Worm (Caenorhabditis elegans) whole organism, L4 larva: ENCODE data around the gene Y38E10A.17.
A peak's percentile ranks its signal among the peaks of the same experiment; 100 is the strongest.

Experiments
- D1046.2 ChIP-seq: fragments of 200-800 bp; sonication (Bioruptor generic); IDR thresholded peaks from 2 replicates; pipeline ENCODE4 v1.3.6; 2022; ENCODE audit warnings: missing genetic modification characterization, missing compliant biosample characterization
- F26F4.8 ChIP-seq: fragments of 200-800 bp; sonication (Bioruptor generic); conservative IDR thresholded peaks from 2 replicates; pipeline ENCODE4 v1.3.6; 2022; ENCODE audit warnings: missing genetic modification characterization, missing compliant biosample characterization
- F37D6.2 ChIP-seq: sonication (generic microtip); optimal IDR thresholded peaks from 2 replicates; lab custom pipeline; 2016; ENCODE audit warnings: mild to moderate bottlenecking, missing genetic modification characterization, missing compliant biosample characterization
- Y105C5A.15 ChIP-seq: fragments of 200-800 bp; sonication (Bioruptor generic); IDR thresholded peaks from 2 replicates; pipeline ENCODE4 v1.3.6; 2022; ENCODE audit warnings: missing genetic modification characterization, missing compliant biosample characterization
- Y48G9A.11 ChIP-seq: fragments of 200-800 bp; sonication (Bioruptor generic); IDR thresholded peaks from 2 replicates; pipeline ENCODE4 v1.3.6; 2022; ENCODE audit warnings: missing genetic modification reagents, missing genetic modification characterization, missing compliant biosample characterization
- Y75B8A.6 ChIP-seq: fragments of 200-800 bp; sonication (Bioruptor generic); IDR thresholded peaks from 2 replicates; pipeline ENCODE4 v1.3.6; 2022; ENCODE audit warnings: missing genetic modification reagents, missing genetic modification characterization, missing compliant biosample characterization
- aha-1 ChIP-seq: fragments of 150-350 bp; peaks from one replicate; lab custom pipeline; 2014; ENCODE audit warnings: missing biosample characterization, missing genetic modification characterization
- dmd-9 ChIP-seq: fragments of 200-800 bp; sonication (Bioruptor generic); IDR thresholded peaks from 2 replicates; pipeline ENCODE4 v1.3.6; 2022; ENCODE audit warnings: missing genetic modification reagents, missing genetic modification characterization, missing compliant biosample characterization
- duxl-1 ChIP-seq: sonication (generic microtip); optimal IDR thresholded peaks from 2 replicates; lab custom pipeline; 2016; ENCODE audit warnings: mild to moderate bottlenecking, missing genetic modification characterization, moderate library complexity, missing compliant biosample characterization; ENCODE audit not compliant: poor library complexity
- egl-43 ChIP-seq: fragments of 200-800 bp; sonication (Bioruptor generic); IDR thresholded peaks from 2 replicates; pipeline ENCODE4 v1.3.6; 2022; ENCODE audit warnings: missing genetic modification reagents, missing genetic modification characterization, missing compliant biosample characterization
- fkh-10 ChIP-seq: fragments of 150-350 bp; optimal IDR thresholded peaks from 2 replicates; lab custom pipeline; 2014; ENCODE audit warnings: missing biosample characterization, missing genetic modification reagents, missing genetic modification characterization
- hmg-1.1 ChIP-seq: fragments of 200-800 bp; sonication (Bioruptor generic); IDR thresholded peaks from 2 replicates; pipeline ENCODE4 v1.3.6; 2022; ENCODE audit warnings: missing genetic modification reagents, missing genetic modification characterization, missing compliant biosample characterization
- lim-7 ChIP-seq: fragments of 200-800 bp; sonication (Bioruptor generic); IDR thresholded peaks from 2 replicates; pipeline ENCODE4 v1.3.6; 2022; ENCODE audit warnings: missing genetic modification characterization, missing compliant biosample characterization
- lin-13 ChIP-seq: fragments of 150-350 bp; optimal IDR thresholded peaks from 2 replicates; lab custom pipeline; 2014; ENCODE audit warnings: missing biosample characterization, missing genetic modification reagents, missing genetic modification characterization
- lin-15B ChIP-seq: fragments of 150-350 bp; sonication (generic microtip); optimal IDR thresholded peaks from 3 replicates; lab custom pipeline; 2014; ENCODE audit warnings: missing biosample characterization, missing genetic modification characterization
- lin-38 ChIP-seq: fragments of 200-800 bp; sonication (Bioruptor generic); IDR thresholded peaks from 2 replicates; pipeline ENCODE4 v1.3.6; 2022; ENCODE audit warnings: missing genetic modification reagents, missing genetic modification characterization, missing compliant biosample characterization
- lir-3 ChIP-seq: sonication (generic microtip); optimal IDR thresholded peaks from 2 replicates; lab custom pipeline; 2016; ENCODE audit warnings: mild to moderate bottlenecking, missing genetic modification characterization, missing compliant biosample characterization
- lsy-2 ChIP-seq, 2 experiments: fragments of 150-350 bp in 1 of 2; sonication (generic microtip) in 1 of 2; optimal IDR thresholded peaks; 2 replicates each; lab custom pipeline; 2014 to 2017; ENCODE audit warnings: missing biosample characterization in 2 of 2, missing genetic modification characterization in 2 of 2
- madf-9 ChIP-seq: fragments of 200-800 bp; sonication (Bioruptor generic); conservative IDR thresholded peaks from 2 replicates; pipeline ENCODE4 v1.3.6; 2022; ENCODE audit warnings: missing genetic modification reagents, missing genetic modification characterization, missing compliant biosample characterization
- mdl-1 ChIP-seq, 2 experiments: fragments of 150-350 bp in 1 of 2; sonication (generic microtip) in 1 of 2; optimal IDR thresholded peaks; 2 replicates each; lab custom pipeline; 2014 to 2017; ENCODE audit warnings: missing biosample characterization in 2 of 2, missing genetic modification characterization in 2 of 2
- mep-1 ChIP-seq: fragments of 150-350 bp; sonication (generic microtip); optimal IDR thresholded peaks from 3 replicates; lab custom pipeline; 2014; ENCODE audit warnings: missing biosample characterization, missing genetic modification characterization
- mes-2 ChIP-seq: sonication (generic microtip); optimal IDR thresholded peaks from 2 replicates; lab custom pipeline; 2016; ENCODE audit warnings: missing genotype, mild to moderate bottlenecking, missing genetic modification characterization, missing compliant biosample characterization; ENCODE audit not compliant: poor library complexity, severe bottlenecking
- pha-4 ChIP-seq, 2 experiments: fragments of 150-350 bp in 1 of 2; fragments of 200-800 bp in 1 of 2; sonication (Bioruptor generic) in 1 of 2; IDR thresholded peaks in 1 of 2; optimal IDR thresholded peaks in 1 of 2; 2 replicates each; pipeline versions ENCODE4 v1.3.6 to Lab custom; 2014 to 2022; ENCODE audit warnings: missing genetic modification characterization in 2 of 2, missing genetic modification reagents in 2 of 2, missing biosample characterization in 1 of 2, missing compliant biosample characterization in 1 of 2
- rbr-2 ChIP-seq: sonication (generic microtip); optimal IDR thresholded peaks from 2 replicates; lab custom pipeline; 2016; ENCODE audit warnings: missing genotype, missing genetic modification characterization, missing compliant biosample characterization
- sdz-12 ChIP-seq: fragments of 200-800 bp; sonication (Bioruptor generic); optimal IDR thresholded peaks from 2 replicates; lab custom pipeline; 2018; ENCODE audit warnings: mild to moderate bottlenecking, missing genetic modification characterization, missing compliant biosample characterization
- set-16 ChIP-seq: fragments of 200-800 bp; sonication (Bioruptor generic); IDR thresholded peaks from 2 replicates; pipeline ENCODE4 v1.3.6; 2022; ENCODE audit warnings: missing genetic modification reagents, missing genetic modification characterization, missing compliant biosample characterization
- snpc-4 ChIP-seq: fragments of 150-350 bp; optimal IDR thresholded peaks from 2 replicates; lab custom pipeline; 2014; ENCODE audit warnings: missing biosample characterization, missing genetic modification characterization
- tra-1 ChIP-seq: fragments of 200-800 bp; sonication (Bioruptor generic); IDR thresholded peaks from 2 replicates; pipeline ENCODE4 v1.3.6; 2022; ENCODE audit warnings: missing genetic modification reagents, missing genetic modification characterization, missing compliant biosample characterization
- unc-62 ChIP-seq, 3 experiments: fragments of 150-350 bp in 1 of 3; sonication (generic microtip); optimal IDR thresholded peaks in 2 of 3; peaks in 1 of 3; 1 replicate in 1 of 3; 2 replicates in 2 of 3; lab custom pipeline; 2014 to 2017; ENCODE audit warnings: missing biosample characterization in 3 of 3, missing genetic modification characterization in 3 of 3, missing genetic modification reagents in 3 of 3, missing genotype in 1 of 3
- zip-2 ChIP-seq: fragments of 150-350 bp; optimal IDR thresholded peaks from 2 replicates; lab custom pipeline; 2014; ENCODE audit warnings: missing biosample characterization, missing genetic modification characterization

The Y38E10A.17 gene

ce11 chrII:12668874-12669273 lies 34.3 kb upstream of the Y38E10A.17 start:
- TF ChIP-seq lim-7 (GFP tag; lab: Robert Waterston, UW) (no peak), set-16 (GFP tag; lab: Robert Waterston, UW) (peak; percentile 44; the same call in 1 of the 2 replicates)

- peak; percentile 67; the same call in 1 of the 2 replicates for TF ChIP-seq Y48G9A.11 (GFP tag; lab: Robert Waterston, UW)
- TF ChIP-seq sdz-12 (GFP tag; lab: Kevin White, UChicago): no peak
- TF ChIP-seq lin-38: peak; percentile 19; the same call in 1 of the 2 replicates
- TF ChIP-seq D1046.2 (GFP tag; lab: Robert Waterston, UW): 0 out of 2 replicates have a peak, but pooled peaks have one; percentile 60
- no peak for TF ChIP-seq mdl-1 (tag; optimal IDR thresholded peaks at IDR 0.05; lab: Kevin White, UChicago)
- TF ChIP-seq lim-7 (GFP tag; lab: Robert Waterston, UW): no peak
- 0 out of 2 replicates have a peak, but pooled peaks have one; percentile 38 for TF ChIP-seq egl-43 (GFP tag; lab: Robert Waterston, UW)
- TF ChIP-seq lin-13 (GFP tag; lab: Kevin White, UChicago): peak; percentile 13
- no peak for TF ChIP-seq hmg-1.1 (GFP tag; lab: Robert Waterston, UW)
- TF ChIP-seq dmd-9 (GFP tag; lab: Robert Waterston, UW): 0 out of 2 replicates have a peak, but pooled peaks have one; percentile 53
- no peak for TF ChIP-seq lsy-2 (tag; optimal IDR thresholded peaks at IDR 0.05; lab: Kevin White, UChicago)
- TF ChIP-seq duxl-1 (tag; lab: Kevin White, UChicago): no peak
- TF ChIP-seq set-16 (GFP tag; lab: Robert Waterston, UW): peak; percentile 46; the same call in 1 of the 2 replicates
- TF ChIP-seq mes-2 (tag; lab: Kevin White, UChicago): peak; percentile 14
- peak; percentile 6; the same call in 1 of the 2 replicates for TF ChIP-seq tra-1 (GFP tag; lab: Robert Waterston, UW)
- no peak for TF ChIP-seq fkh-10
Measured at ce11 chrII:12668148-12668547, 33.5 kb upstream of the Y38E10A.17 start.

- TF ChIP-seq Y48G9A.11 (GFP tag; lab: Robert Waterston, UW): 0 out of 2 replicates have a peak, but pooled peaks have one; percentile 50
- TF ChIP-seq tra-1 (GFP tag; lab: Robert Waterston, UW): peak; percentile 91
- TF ChIP-seq pha-4 (GFP tag; IDR thresholded peaks at IDR 0.05; lab: Robert Waterston, UW): no peak
- TF ChIP-seq pha-4 (tag; optimal IDR thresholded peaks at IDR 0.05; lab: Kevin White, UChicago): no peak
- peak; percentile 52; the same call in 1 of the 2 replicates for TF ChIP-seq set-16 (GFP tag; lab: Robert Waterston, UW)
- TF ChIP-seq F26F4.8 (GFP tag; lab: Robert Waterston, UW): no peak
- peak; percentile 62 for TF ChIP-seq aha-1 (tag; lab: Kevin White, UChicago)
- 0 out of 2 replicates have a peak, but pooled peaks have one; percentile 24 for TF ChIP-seq madf-9
- peak; percentile 24 for TF ChIP-seq lin-13 (GFP tag; lab: Kevin White, UChicago)
- TF ChIP-seq, all 104 proteins: peak for 6
Measured at ce11 chrII:12666042-12666441, 31.4 kb upstream of the Y38E10A.17 start.

ce11 chrII:12665019-12665418 lies 30.4 kb upstream of the Y38E10A.17 start:
- TF ChIP-seq lin-15B (tag; lab: Kevin White, UChicago) (no peak), snpc-4 (tag; lab: Kevin White, UChicago) (no peak), zip-2 (tag; lab: Kevin White, UChicago) (no peak), set-16 (GFP tag; lab: Robert Waterston, UW) (0 out of 2 replicates have a peak, but pooled peaks have one; percentile 23), Y105C5A.15 (no peak), D1046.2 (GFP tag; lab: Robert Waterston, UW) (0 out of 2 replicates have a peak, but pooled peaks have one; percentile 5), hmg-1.1 (GFP tag; lab: Robert Waterston, UW) (peak; percentile 63), F37D6.2 (tag; lab: Kevin White, UChicago) (peak; percentile 30), egl-43 (GFP tag; lab: Robert Waterston, UW) (no peak), lir-3 (tag; lab: Kevin White, UChicago) (no peak)

- TF ChIP-seq Y75B8A.6 (GFP tag; lab: Robert Waterston, UW) (no peak), rbr-2 (peak; percentile 13), lin-13 (GFP tag; lab: Kevin White, UChicago) (no peak), fkh-10 (no peak), unc-62 (GFP tag; optimal IDR thresholded peaks at IDR 0.05 in 1 of 2; lab: Kevin White, UChicago) (peak in 1 of 2 experiments; percentile 18), unc-62 (tag; optimal IDR thresholded peaks at IDR 0.05; lab: Kevin White, UChicago) (no peak), mep-1 (tag; lab: Kevin White, UChicago) (peak; percentile 18)
Measured at ce11 chrII:12661930-12662329, 27.3 kb upstream of the Y38E10A.17 start.
